Worm (Caenorhabditis elegans) whole organism, L1 larva: ENCODE data around the gene ZK185.3.

ENCODE experiments used
- aly-2 ChIP-seq: fragments of 150-350 bp; optimal IDR thresholded peaks from 2 replicates; lab custom pipeline; 2014; ENCODE audit warnings: missing biosample characterization, missing genetic modification characterization
- ceh-82 ChIP-seq, 3 experiments: fragments of 150-350 bp in 1 of 3; sonication (generic microtip) in 2 of 3; optimal IDR thresholded peaks; 2 replicates each; lab custom pipeline; 2014 to 2017; ENCODE audit warnings: missing biosample characterization in 3 of 3, missing genetic modification characterization in 3 of 3
- elt-3 ChIP-seq, 6 experiments: fragments of 150-350 bp in 1 of 6; sonication (generic microtip); optimal IDR thresholded peaks; 2 replicates each; lab custom pipeline; 2017 to 2018; ENCODE audit warnings: missing biosample characterization in 6 of 6, missing genetic modification characterization in 6 of 6, inconsistent platforms in 1 of 6
- lin-15B ChIP-seq: fragments of 150-350 bp; sonication (generic microtip); optimal IDR thresholded peaks from 3 replicates; lab custom pipeline; 2014; ENCODE audit warnings: missing biosample characterization, missing genetic modification characterization
- lir-3 ChIP-seq: sonication (generic microtip); optimal IDR thresholded peaks from 2 replicates; lab custom pipeline; 2016; ENCODE audit warnings: mild to moderate bottlenecking, missing genetic modification characterization, moderate library complexity, missing compliant biosample characterization; ENCODE audit not compliant: poor library complexity
- nhr-85 ChIP-seq: sonication (generic microtip); peaks from one replicate; lab custom pipeline; 2016; ENCODE audit warnings: missing genetic modification characterization, inconsistent platforms, missing compliant biosample characterization
- sptf-1 ChIP-seq: fragments of 150-350 bp; optimal IDR thresholded peaks from 2 replicates; lab custom pipeline; 2014; ENCODE audit warnings: missing biosample characterization, missing genetic modification characterization
- unc-62 ChIP-seq: fragments of 150-350 bp; optimal IDR thresholded peaks from 2 replicates; lab custom pipeline; 2014; ENCODE audit warnings: missing biosample characterization, missing genetic modification reagents, missing genetic modification characterization

- no peak for TF ChIP-seq ceh-82 (tag; optimal IDR thresholded peaks at IDR 0.05; lab: Kevin White, UChicago)
- no peak for TF ChIP-seq sptf-1
- TF ChIP-seq nhr-85: no peak
- TF ChIP-seq lin-15B (tag; lab: Kevin White, UChicago): no peak
- no peak for TF ChIP-seq lir-3 (tag; lab: Kevin White, UChicago)
- no peak for TF ChIP-seq aly-2 (tag; lab: Kevin White, UChicago)
- TF ChIP-seq unc-62 (GFP tag; lab: Kevin White, UChicago): no peak
- TF ChIP-seq elt-3 (tag; optimal IDR thresholded peaks at IDR 0.05; lab: Kevin White, UChicago): no peak
Observed at ce11 chrIV:4526724-4527123, 3.5 kb downstream of the ZK185.3 start.
